Fruit fly (Drosophila melanogaster): ENCODE data around the gene CG31816.
A peak's percentile ranks its signal among the peaks of the same experiment; 100 is the strongest.

The CG31816 gene

DNA sequence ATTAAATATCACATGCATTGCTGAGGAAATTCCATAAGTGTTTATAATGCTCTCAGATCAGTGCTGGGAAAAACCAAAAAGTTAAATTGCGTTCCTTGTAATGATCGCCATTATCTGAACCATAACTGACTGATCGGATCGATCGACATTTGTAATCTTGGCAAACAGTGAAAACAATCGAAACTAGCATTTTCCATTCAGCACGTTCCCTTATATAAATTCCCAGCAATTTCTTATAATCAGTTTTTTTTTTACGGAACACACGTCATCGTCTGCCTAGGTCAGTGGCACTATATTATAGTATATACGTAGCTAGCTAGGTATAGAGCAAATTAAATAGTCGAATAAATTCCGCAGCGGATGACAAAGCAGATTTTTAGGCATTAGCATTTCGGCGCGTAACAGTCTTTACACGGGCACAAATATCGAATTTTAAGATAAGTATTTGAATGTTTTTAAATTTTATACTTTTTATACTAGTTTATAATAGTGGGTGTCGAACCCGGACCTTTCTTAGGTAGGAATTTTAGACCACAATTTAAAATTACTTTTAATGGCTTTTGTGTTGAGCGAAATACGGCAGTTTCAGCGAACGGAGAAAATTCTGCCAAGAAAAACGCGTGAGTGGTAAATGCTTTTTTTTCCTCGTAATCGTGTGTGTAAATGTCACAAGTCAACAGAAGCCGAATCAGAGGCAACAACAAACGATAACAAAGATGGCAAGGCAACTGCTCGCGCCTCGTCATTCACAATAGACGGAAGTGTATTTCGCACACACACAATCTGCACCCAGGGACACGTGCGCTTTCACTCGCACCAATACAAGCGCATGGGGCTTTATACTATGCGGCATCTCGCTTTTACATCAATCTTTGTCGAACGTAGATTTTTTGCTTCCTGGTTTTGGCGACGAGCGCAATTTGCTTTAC lies 12.6 kb upstream of the CG31816 start:
- TF ChIP-seq EcR (GFP tag; optimal IDR thresholded peaks at IDR 0.05) (no peak), psq (optimal IDR thresholded peaks at IDR 0.05) (no peak), CG8478 (optimal IDR thresholded peaks at IDR 0.05) (no peak)

DNA sequence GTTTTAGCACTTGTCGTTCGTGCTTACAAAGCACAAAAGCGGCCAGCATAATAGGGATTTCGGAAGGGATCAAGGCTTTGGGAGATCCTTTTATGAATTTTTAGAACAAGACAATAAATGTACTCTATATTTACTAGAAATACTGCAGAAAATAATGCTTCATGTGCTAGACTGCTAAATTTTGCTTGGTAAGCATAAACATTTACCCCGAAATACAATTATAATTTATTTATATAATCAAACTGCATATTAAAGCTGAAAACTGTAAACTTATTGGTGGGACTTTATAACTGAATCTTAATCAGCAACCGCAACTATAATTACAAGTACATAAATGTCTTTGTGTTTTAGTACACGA lies 12.0 kb upstream of the CG31816 start:
- TF ChIP-seq pan (optimal IDR thresholded peaks at IDR 0.05) (no peak), CG8478 (optimal IDR thresholded peaks at IDR 0.05) (no peak), usp (GFP tag; optimal IDR thresholded peaks at IDR 0.05) (no peak)

DNA sequence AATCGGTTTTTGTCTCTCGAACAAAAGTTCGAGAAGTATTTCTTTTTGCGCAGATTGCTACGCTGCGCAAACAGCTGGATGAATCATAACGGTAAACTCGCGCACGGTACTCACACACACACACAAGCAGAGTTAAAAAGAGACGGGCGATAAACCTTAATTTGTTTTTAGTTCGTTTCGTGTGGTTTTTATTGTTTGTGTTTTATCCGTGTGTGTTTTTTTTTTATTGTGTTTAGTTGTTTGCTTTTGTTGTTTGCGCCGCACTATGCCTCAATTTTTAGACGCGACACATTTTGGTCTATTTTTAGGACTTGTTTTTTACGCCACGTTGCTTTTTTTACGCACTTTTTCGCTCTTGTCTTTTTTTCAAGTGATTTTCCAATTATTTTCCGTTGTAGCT lies 11.5 kb upstream of the CG31816 start:
- TF ChIP-seq CG8478 (optimal IDR thresholded peaks at IDR 0.05) (no peak), psq (optimal IDR thresholded peaks at IDR 0.05) (no peak), EcR (GFP tag; optimal IDR thresholded peaks at IDR 0.05) (no peak), usp (GFP tag; optimal IDR thresholded peaks at IDR 0.05) (no peak), pan (optimal IDR thresholded peaks at IDR 0.05) (no peak), Dll (optimal IDR thresholded peaks at IDR 0.05) (no peak)

DNA sequence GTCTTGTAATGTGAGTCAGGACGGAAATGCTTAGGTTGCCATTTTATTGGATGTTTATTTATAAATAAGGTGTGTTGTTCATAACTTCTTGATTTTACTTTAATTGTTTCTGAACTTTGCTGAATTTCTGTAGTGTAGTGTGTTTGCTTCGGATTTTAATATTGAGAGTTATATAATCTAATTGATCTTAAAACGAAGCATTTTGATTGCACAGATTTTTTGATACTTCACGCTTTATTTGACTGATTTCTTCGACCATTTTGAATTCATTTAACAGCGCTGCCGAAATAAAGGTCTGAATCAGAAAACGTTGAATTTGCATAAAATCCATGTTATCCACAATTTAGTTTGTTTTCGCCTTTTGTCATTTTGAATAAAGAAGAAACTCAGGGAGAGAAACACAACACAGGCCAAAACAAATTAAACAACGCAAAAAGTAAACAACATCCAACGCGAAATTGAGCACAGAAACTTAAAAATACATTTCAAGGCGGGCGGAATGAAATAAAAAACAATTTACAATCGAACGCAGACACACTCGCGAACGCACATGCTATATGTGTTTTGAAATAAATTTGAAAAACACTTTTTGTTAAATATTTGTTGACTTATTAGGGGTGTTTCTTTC lies 10.7 kb upstream of the CG31816 start:
- TF ChIP-seq psq (optimal IDR thresholded peaks at IDR 0.05), result no peak
- TF ChIP-seq Dll (optimal IDR thresholded peaks at IDR 0.05), result no peak
- TF ChIP-seq pan (optimal IDR thresholded peaks at IDR 0.05), result no peak

DNA sequence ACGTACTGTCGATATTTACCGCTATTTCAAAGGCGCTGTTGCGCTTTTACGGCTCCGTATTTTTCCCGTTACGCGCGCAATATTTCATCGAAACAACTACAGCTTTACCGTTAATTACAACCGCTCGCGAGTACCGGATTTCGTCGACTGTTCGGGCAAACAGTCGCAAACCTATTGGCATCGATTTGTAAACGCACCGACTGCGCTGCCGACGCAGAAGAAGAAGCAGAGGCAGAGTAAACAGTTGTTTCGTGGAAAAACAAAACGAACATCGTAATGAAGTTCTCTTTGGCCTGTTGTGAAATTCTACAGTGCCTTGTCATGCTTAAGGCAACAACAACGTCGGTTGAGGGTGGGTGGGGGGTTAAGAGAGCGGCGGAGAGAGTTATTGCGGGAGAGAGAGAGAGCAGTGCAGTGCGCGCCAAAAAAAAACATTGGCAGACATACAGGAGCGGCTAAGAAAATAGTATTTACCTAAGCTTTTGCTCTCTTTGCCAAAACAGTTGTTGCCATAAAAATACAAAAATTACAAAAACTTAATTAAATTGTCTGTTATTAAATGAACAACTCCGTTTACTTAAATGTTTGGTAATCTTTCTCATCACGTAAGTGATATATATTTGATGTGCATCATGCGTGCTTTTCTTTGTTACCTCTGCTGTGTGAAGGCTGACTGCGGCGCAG lies 9.5 kb upstream of the CG31816 start, which contains the start of gene CG5953:
Gene CG5953, minus strand, starts transcription at position 176 of the 684 bp plus-strand sequence.
- TF ChIP-seq EcR (GFP tag; optimal IDR thresholded peaks at IDR 0.05) (no peak), Dll (optimal IDR thresholded peaks at IDR 0.05) (peak; percentile 93)

DNA sequence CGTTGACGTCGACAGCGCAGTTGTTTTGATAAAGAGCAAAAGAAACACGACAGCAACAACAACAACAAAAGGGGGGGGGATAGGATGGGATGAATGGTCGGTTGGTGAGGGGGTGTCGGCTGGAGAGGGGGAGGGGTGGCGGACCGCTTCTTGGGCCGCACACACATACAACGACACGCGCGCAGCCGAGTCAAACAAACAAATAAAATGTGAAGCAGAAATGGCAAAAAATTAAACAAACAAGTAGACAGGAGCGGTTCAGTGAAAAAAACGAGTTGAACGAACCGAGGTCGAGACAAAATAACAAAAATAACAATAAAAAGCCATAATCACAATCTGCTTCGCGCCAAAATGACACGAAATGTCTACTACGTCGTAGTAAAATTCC lies 9.0 kb upstream of the CG31816 start:
- TF ChIP-seq pan (optimal IDR thresholded peaks at IDR 0.05) (no peak), EcR (GFP tag; optimal IDR thresholded peaks at IDR 0.05) (peak; percentile 79 to 86), CG8478 (optimal IDR thresholded peaks at IDR 0.05) (no peak)

DNA sequence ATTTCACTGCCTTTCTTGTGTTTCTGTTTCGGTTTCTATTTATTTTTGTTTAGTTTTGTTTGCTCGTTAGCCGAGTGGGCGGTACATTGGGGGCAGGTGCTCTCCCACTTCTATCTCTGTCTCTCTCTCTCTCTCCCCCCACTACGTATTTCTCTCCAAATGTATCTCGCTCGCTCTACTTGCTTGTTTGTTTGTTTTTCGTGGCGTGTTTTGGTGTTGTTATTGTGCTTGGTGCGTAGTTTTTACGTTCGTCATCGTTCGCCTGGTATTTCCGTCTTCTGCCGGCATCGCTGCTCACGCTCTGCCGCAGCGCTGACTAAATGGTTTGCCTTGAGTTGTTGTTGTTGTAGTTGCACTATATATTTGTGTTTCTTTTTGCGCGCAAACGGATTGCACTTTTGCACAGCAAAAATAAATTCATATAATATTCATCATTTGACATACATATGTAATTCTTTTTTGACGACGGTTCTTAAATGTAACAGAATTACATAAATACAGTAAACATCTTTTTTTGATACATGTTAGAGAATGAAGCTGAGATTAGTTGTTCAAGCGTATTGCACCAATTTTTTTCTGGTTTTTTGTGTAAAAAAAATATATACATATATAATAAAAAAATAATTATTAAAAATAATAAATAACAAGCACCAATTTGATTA lies 8.0 kb upstream of the CG31816 start:
- no peak for TF ChIP-seq CG8478 (optimal IDR thresholded peaks at IDR 0.05)
- TF ChIP-seq psq (optimal IDR thresholded peaks at IDR 0.05), result no peak
- TF ChIP-seq EcR (GFP tag; optimal IDR thresholded peaks at IDR 0.05), result no peak
- no peak for TF ChIP-seq pan (optimal IDR thresholded peaks at IDR 0.05)
- TF ChIP-seq Dll (optimal IDR thresholded peaks at IDR 0.05), result no peak
- no peak for TF ChIP-seq usp (GFP tag; optimal IDR thresholded peaks at IDR 0.05)

DNA sequence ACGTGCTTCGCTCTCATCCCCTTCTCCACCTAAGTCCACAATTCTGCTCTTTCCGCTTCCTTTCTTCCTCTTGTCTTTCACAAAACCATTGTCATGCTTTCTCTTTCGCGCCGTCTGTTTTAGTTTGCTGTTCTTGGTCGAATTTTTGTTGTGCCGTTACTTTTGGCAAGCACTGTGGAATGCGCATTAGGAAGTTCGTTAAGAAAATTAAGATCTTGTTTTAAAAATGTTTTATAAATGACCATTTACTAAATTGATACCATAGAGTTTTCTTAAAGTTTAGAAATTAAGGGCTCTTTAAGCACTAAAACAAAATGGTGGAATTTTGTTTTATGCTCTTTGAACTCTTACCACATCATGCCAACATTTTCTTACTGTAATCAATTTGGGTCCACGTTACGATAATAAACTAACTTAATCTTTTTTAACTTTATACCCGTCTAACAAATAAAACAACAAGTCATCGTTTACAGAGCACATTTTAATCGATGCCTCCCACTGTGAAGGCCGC lies 7.2 kb upstream of the CG31816 start:
- TF ChIP-seq psq (optimal IDR thresholded peaks at IDR 0.05), result no peak
- TF ChIP-seq CG8478 (optimal IDR thresholded peaks at IDR 0.05), result no peak
- TF ChIP-seq EcR (GFP tag; optimal IDR thresholded peaks at IDR 0.05), result no peak
- TF ChIP-seq Dll (optimal IDR thresholded peaks at IDR 0.05), result no peak
- TF ChIP-seq usp (GFP tag; optimal IDR thresholded peaks at IDR 0.05), result no peak
- TF ChIP-seq pan (optimal IDR thresholded peaks at IDR 0.05), result no peak

DNA sequence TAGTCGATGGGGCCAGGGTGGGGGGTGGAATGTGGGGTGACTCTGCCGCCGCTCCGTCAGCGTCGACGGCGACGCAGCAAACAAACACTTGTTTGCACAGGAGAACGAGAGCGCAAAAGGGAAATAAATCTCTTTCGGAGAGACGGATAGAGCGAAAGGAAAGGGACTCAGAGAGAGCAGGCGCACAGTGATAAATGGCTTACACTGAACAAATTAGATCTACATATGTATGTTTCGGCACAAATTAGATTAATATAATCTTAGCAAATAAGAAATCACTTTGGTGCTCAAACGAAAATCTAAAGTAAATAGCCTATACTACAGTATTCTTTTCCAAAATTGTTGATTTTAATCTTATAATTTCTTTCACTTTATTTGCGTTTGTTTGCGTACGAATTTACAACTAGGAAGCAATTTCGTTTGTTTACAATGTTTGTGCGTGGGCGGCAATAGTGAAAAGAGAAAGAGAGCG lies 6.6 kb upstream of the CG31816 start:
- TF ChIP-seq Dll (optimal IDR thresholded peaks at IDR 0.05) (peak; percentile 52), psq (optimal IDR thresholded peaks at IDR 0.05) (no peak)

DNA sequence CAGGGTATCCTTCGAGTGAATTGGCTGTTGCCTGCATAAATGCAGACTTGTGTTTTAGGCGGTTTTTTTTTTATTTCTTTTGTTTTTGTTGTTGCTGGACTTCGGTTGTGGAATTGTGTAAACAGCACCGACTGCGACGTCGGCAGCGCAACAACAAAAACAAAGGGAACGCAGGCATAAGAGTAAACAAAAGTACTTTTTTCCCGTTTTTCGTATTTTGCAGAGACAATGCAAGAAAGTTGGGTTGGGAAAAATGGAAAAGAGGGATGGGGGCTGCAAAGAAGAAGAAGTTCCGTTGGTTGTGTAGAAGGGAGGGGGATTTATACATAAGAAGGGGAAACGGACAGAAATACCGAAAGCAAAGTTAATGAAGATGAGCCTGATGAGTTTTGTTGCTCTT lies 5.8 kb upstream of the CG31816 start:
- TF ChIP-seq EcR (GFP tag; optimal IDR thresholded peaks at IDR 0.05), result no peak
- no peak for TF ChIP-seq pan (optimal IDR thresholded peaks at IDR 0.05)
- no peak for TF ChIP-seq usp (GFP tag; optimal IDR thresholded peaks at IDR 0.05)
- TF ChIP-seq psq (optimal IDR thresholded peaks at IDR 0.05), result no peak
- no peak for TF ChIP-seq Dll (optimal IDR thresholded peaks at IDR 0.05)
- TF ChIP-seq CG8478 (optimal IDR thresholded peaks at IDR 0.05), result no peak

DNA sequence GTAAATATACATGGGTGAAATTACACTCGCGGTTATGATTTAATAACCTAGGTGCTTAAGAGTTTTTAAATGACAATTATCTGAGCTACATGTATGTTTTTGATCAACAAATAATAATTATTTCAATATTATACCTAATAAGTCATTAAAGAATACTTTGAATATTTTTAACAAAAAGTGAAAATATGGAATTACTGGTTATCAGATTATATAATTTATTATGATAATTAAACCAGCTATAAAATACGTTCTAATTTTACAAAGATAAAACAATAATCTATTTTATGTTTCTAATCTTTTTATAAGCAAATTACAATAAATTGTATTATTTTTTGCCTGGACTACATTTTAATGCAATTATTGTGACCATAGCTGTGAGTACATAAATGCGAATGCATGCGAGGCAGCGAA lies 5.3 kb upstream of the CG31816 start:
- TF ChIP-seq CG8478 (optimal IDR thresholded peaks at IDR 0.05), result no peak
- no peak for TF ChIP-seq Dll (optimal IDR thresholded peaks at IDR 0.05)
- no peak for TF ChIP-seq usp (GFP tag; optimal IDR thresholded peaks at IDR 0.05)
- no peak for TF ChIP-seq psq (optimal IDR thresholded peaks at IDR 0.05)
- TF ChIP-seq EcR (GFP tag; optimal IDR thresholded peaks at IDR 0.05), result no peak
- TF ChIP-seq pan (optimal IDR thresholded peaks at IDR 0.05), result no peak

DNA sequence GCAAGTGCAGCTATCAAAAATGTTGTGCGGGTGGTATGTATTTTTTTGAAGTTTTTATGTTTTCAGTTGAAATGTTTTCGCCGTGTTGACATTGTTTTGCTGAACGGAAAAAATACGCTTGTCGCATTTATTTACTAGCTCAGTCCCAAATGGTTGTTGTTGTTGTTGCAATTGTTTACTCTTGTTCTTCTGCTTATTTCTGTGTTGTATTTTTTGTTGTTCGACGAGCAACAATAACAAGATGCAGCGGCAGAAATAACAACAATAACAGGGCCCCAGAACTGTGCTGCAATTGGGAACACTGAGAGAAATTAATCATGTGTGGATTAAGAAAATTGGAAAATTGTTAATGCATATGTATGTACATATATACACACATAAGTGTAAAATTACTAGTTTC lies 4.2 kb upstream of the CG31816 start:
- TF ChIP-seq CG8478 (optimal IDR thresholded peaks at IDR 0.05), result no peak
- no peak for TF ChIP-seq psq (optimal IDR thresholded peaks at IDR 0.05)
- no peak for TF ChIP-seq pan (optimal IDR thresholded peaks at IDR 0.05)
- no peak for TF ChIP-seq Dll (optimal IDR thresholded peaks at IDR 0.05)
- TF ChIP-seq usp (GFP tag; optimal IDR thresholded peaks at IDR 0.05), result no peak
- TF ChIP-seq EcR (GFP tag; optimal IDR thresholded peaks at IDR 0.05), result no peak

Data from whole organism.